Worm (Caenorhabditis elegans) whole organism, mixed stage, embryonic: ENCODE measurements around the gene srh-270.

Experiments
- lin-32 ChIP-seq: fragments of 200-800 bp; sonication (Bioruptor generic); optimal IDR thresholded peaks from 2 replicates; lab custom pipeline; 2018; ENCODE audit warnings: mild to moderate bottlenecking, missing genetic modification characterization, missing compliant biosample characterization
- pha-4 ChIP-seq: fragments of 150-350 bp; optimal IDR thresholded peaks from 2 replicates; lab custom pipeline; 2018; ENCODE audit warnings: missing biosample characterization, missing genetic modification reagents, missing genetic modification characterization
- sem-2 ChIP-seq: fragments of 200-800 bp; sonication (Bioruptor generic); optimal IDR thresholded peaks from 2 replicates; lab custom pipeline; 2018; ENCODE audit warnings: mild to moderate bottlenecking, missing genetic modification characterization, missing compliant biosample characterization
- unc-39 ChIP-seq: fragments of 150-350 bp; optimal IDR thresholded peaks from 2 replicates; lab custom pipeline; 2014; ENCODE audit warnings: missing biosample characterization, missing genetic modification characterization

- no peak for TF ChIP-seq lin-32 (GFP tag; lab: Kevin White, UChicago)
- no peak for TF ChIP-seq pha-4 (tag; lab: Kevin White, UChicago)
- no peak for TF ChIP-seq unc-39 (tag; lab: Kevin White, UChicago)
- no peak for TF ChIP-seq sem-2 (GFP tag; lab: Kevin White, UChicago)
Observed at ce11 chrV:2883097-2883496, 21.7 kb upstream of the srh-270 start.
